Worm (Caenorhabditis elegans): ENCODE measurements around the gene nspc-19.

Gene nspc-19

ce11 chrX:14559519-14560296 is 31.2 kb downstream of the nspc-19 start:
- TF ChIP-seq elt-1 (tag; optimal IDR thresholded peaks at IDR 0.05; ENCODE audit: borderline replicate concordance, insufficient read depth), result no peak
- no peak for TF ChIP-seq nhr-237 (tag; optimal IDR thresholded peaks at IDR 0.05)
- TF ChIP-seq ham-2 (GFP tag; optimal IDR thresholded peaks at IDR 0.05), result no peak
- TF ChIP-seq pha-4 (tag; optimal IDR thresholded peaks at IDR 0.05), result peak; percentile 52
- no peak for TF ChIP-seq drap-1 (GFP tag; optimal IDR thresholded peaks at IDR 0.05)
- no peak for TF ChIP-seq unc-39 (tag; optimal IDR thresholded peaks at IDR 0.05)
- no peak for TF ChIP-seq sem-2 (GFP tag; optimal IDR thresholded peaks at IDR 0.05)
- TF ChIP-seq blmp-1 (tag; optimal IDR thresholded peaks at IDR 0.05), result no peak

DNA sequence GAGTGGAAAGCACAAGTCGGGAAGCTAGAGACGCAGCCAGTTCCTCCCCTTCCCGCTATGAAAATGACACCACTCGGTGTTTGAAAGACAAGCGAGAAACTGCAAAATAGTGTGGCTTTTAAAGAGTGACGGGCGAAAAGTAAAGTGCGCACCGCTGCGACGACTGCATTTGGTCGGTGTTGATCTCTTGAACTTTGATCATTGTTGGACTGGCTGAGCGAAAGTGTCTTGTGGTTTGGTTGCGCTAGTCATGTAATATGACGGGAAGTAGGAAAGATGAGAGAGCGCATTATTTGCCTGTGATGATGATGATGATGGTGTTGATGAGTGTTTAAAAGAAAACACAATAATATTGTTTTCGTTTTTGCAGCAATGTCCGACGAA is 31.8 kb downstream of the nspc-19 start:
- TF ChIP-seq nhr-2 (tag; optimal IDR thresholded peaks at IDR 0.05) (no peak), lin-13 (tag; optimal IDR thresholded peaks at IDR 0.05) (no peak), unc-120 (tag; optimal IDR thresholded peaks at IDR 0.05; ENCODE audit: poor library complexity, severe bottlenecking) (peak; percentile 85), snpc-4 (tag; optimal IDR thresholded peaks at IDR 0.05) (no peak), M03D4.4 (tag; optimal IDR thresholded peaks at IDR 0.05) (no peak), zip-8 (tag; optimal IDR thresholded peaks at IDR 0.05) (no peak), ces-1 (GFP tag; optimal IDR thresholded peaks at IDR 0.05) (peak; percentile 54), mab-5 (tag; optimal IDR thresholded peaks at IDR 0.05) (no peak), mep-1 (tag; optimal IDR thresholded peaks at IDR 0.05) (peak; percentile 45), pha-4 (tag; optimal IDR thresholded peaks at IDR 0.05) (peak; percentile 88), unc-39 (tag; optimal IDR thresholded peaks at IDR 0.05) (no peak), sptf-1 (tag; optimal IDR thresholded peaks at IDR 0.05) (peak; percentile 30), ham-2 (GFP tag; optimal IDR thresholded peaks at IDR 0.05) (peak; percentile 94), ceh-43 (GFP tag; optimal IDR thresholded peaks at IDR 0.05) (no peak), unc-62 (GFP tag; optimal IDR thresholded peaks at IDR 0.05) (peak; percentile 93), elt-1 (tag; optimal IDR thresholded peaks at IDR 0.05; ENCODE audit: borderline replicate concordance, insufficient read depth) (peak; percentile 56), blmp-1 (tag; optimal IDR thresholded peaks at IDR 0.05) (peak; percentile 74), nhr-12 (tag; optimal IDR thresholded peaks at IDR 0.05) (no peak), lin-32 (GFP tag; optimal IDR thresholded peaks at IDR 0.05) (no peak), ztf-11 (tag; optimal IDR thresholded peaks at IDR 0.05) (no peak), drap-1 (GFP tag; optimal IDR thresholded peaks at IDR 0.05) (peak; percentile 29), sem-2 (GFP tag; optimal IDR thresholded peaks at IDR 0.05) (no peak), cnd-1 (tag; optimal IDR thresholded peaks at IDR 0.05) (no peak), nhr-76 (tag; optimal IDR thresholded peaks at IDR 0.05) (no peak), hlh-1 (tag; optimal IDR thresholded peaks at IDR 0.05) (peak; percentile 62), nhr-28 (tag; optimal IDR thresholded peaks at IDR 0.05) (peak; percentile 23), elt-3 (tag; optimal IDR thresholded peaks at IDR 0.05) (peak; percentile 93), ceh-83 (GFP tag; optimal IDR thresholded peaks at IDR 0.05) (no peak), mls-2 (tag; optimal IDR thresholded peaks at IDR 0.05) (no peak), tbx-8 (GFP tag; optimal IDR thresholded peaks at IDR 0.05) (no peak), nhr-237 (tag; optimal IDR thresholded peaks at IDR 0.05) (peak; percentile 95), bed-3 (GFP tag; optimal IDR thresholded peaks at IDR 0.05) (no peak), ceh-39 (tag; optimal IDR thresholded peaks at IDR 0.05) (no peak), lsy-2 (tag; optimal IDR thresholded peaks at IDR 0.05) (no peak), flh-1 (GFP tag; optimal IDR thresholded peaks at IDR 0.05) (no peak)

DNA sequence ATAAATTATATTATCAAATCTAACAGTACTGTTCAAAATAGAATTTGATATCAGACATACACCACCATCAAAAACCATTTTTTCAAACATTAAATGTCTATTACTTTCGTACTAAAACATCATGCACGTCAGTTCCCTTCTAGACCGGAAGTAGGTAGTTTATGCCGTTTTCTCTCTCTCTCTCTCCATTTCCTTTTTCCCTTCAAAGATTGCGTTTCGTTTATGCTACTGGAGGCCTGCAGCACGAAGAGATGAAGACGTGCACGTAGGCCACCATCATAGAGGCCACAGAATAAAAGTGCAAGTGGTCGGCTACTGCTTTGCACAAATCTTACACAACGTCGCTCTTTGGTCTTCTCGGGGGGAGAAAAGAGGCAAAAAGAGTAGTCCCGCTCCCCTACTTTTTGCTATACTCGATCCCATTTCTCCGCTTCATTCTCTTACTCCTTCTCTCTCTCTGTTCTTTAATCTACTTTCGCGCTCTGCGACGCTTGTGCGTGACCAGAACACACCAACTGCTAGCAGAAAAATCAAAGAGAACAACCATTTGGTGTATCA is 33.0 kb downstream of the nspc-19 start:
- TF ChIP-seq drap-1 (GFP tag; optimal IDR thresholded peaks at IDR 0.05) (peak; percentile 9), nhr-2 (tag; optimal IDR thresholded peaks at IDR 0.05) (no peak), unc-62 (GFP tag; optimal IDR thresholded peaks at IDR 0.05) (peak; percentile 11), nhr-237 (tag; optimal IDR thresholded peaks at IDR 0.05) (peak; percentile 5), nhr-28 (tag; optimal IDR thresholded peaks at IDR 0.05) (no peak), unc-120 (tag; optimal IDR thresholded peaks at IDR 0.05; ENCODE audit: poor library complexity, severe bottlenecking) (peak; percentile 59), lsy-2 (tag; optimal IDR thresholded peaks at IDR 0.05) (peak; percentile 1), ces-1 (GFP tag; optimal IDR thresholded peaks at IDR 0.05) (peak; percentile 64), M03D4.4 (tag; optimal IDR thresholded peaks at IDR 0.05) (peak; percentile 38), hlh-1 (tag; optimal IDR thresholded peaks at IDR 0.05) (peak; percentile 80), flh-1 (GFP tag; optimal IDR thresholded peaks at IDR 0.05) (no peak)

Data from whole organism, mixed stage, embryonic.